Worm (Caenorhabditis elegans) whole organism, midembryonic: ENCODE measurements around the gene nhr-103.

ENCODE experiments used
- T22C8.4 ChIP-seq: fragments of 200-800 bp; sonication (Bioruptor generic); IDR thresholded peaks from 2 replicates; pipeline ENCODE4 v1.3.6; 2022; ENCODE audit warnings: missing genetic modification characterization, missing compliant biosample characterization
- cog-1 ChIP-seq: sonication (generic microtip); optimal IDR thresholded peaks from 2 replicates; lab custom pipeline; 2016; ENCODE audit warnings: missing genetic modification characterization, missing compliant biosample characterization
- flt-1 ChIP-seq: fragments of 200-800 bp; sonication (Bioruptor generic); IDR thresholded peaks from 2 replicates; pipeline ENCODE4 v1.3.6; 2022; ENCODE audit warnings: missing genetic modification characterization, missing compliant biosample characterization
- klf-2 ChIP-seq: fragments of 200-800 bp; sonication (Bioruptor generic); conservative IDR thresholded peaks from 2 replicates; pipeline ENCODE4 v1.3.6; 2022; ENCODE audit warnings: missing genetic modification reagents, missing genetic modification characterization, missing compliant biosample characterization
- med-1 ChIP-seq: sonication (generic microtip); optimal IDR thresholded peaks from 2 replicates; lab custom pipeline; 2017; ENCODE audit warnings: missing genetic modification characterization, mild to moderate bottlenecking, missing compliant biosample characterization, antibody characterized with exemption, missing genetic modification reagents; ENCODE audit not compliant: insufficient read depth
- ref-1 ChIP-seq: fragments of 200-800 bp; sonication (Bioruptor generic); conservative IDR thresholded peaks from 2 replicates; pipeline ENCODE4 v1.3.6; 2022; ENCODE audit warnings: missing genetic modification reagents, missing genetic modification characterization, missing compliant biosample characterization
- tab-1 ChIP-seq: fragments of 200-800 bp; sonication (Bioruptor generic); IDR thresholded peaks from 2 replicates; pipeline ENCODE4 v1.3.6; 2022; ENCODE audit warnings: missing genetic modification characterization, missing compliant biosample characterization
- ztf-23 ChIP-seq: fragments of 200-800 bp; sonication (Bioruptor generic); IDR thresholded peaks from 2 replicates; pipeline ENCODE4 v1.3.6; 2022; ENCODE audit warnings: missing genetic modification reagents, missing genetic modification characterization, missing compliant biosample characterization
- ztf-29 ChIP-seq: fragments of 200-800 bp; sonication (Bioruptor generic); IDR thresholded peaks from 2 replicates; pipeline ENCODE4 v1.3.6; 2022; ENCODE audit warnings: missing genetic modification reagents, missing genetic modification characterization, missing compliant biosample characterization

nhr-103 gene

DNA sequence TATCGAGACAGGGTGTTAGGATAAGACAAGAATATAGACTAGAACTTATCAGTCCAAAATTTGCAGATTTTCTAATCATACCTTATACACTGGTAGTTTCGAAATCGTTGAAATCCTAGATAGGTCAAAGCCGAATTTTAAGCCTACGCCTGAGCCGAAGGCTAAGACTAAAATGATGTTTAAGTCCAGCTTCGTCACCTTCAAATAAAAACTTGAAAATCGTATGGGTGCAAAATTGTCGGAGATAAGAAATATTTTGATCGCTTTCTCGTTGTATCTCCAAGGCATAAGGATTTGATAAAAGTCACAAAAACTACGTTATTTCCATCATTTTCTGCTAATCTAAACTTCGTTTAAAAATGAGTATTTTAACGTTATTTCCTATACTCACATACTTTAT lies 35.4 kb downstream of the nhr-103 start, which contains the start of gene F41B5.12:
Gene F41B5.12, plus strand, starts transcription at position 301 of the 400 bp plus-strand sequence.
- no peak for TF ChIP-seq cog-1 (tag; lab: Kevin White, UChicago)
- TF ChIP-seq ztf-29 (GFP tag; lab: Robert Waterston, UW), result no peak
- no peak for TF ChIP-seq ref-1 (GFP tag; lab: Robert Waterston, UW)
- TF ChIP-seq tab-1, result no peak
- no peak for TF ChIP-seq flt-1 (GFP tag; lab: Robert Waterston, UW)
- no peak for TF ChIP-seq klf-2 (GFP tag; lab: Robert Waterston, UW)
- no peak for TF ChIP-seq ztf-23 (GFP tag; lab: Robert Waterston, UW)
- TF ChIP-seq med-1 (GFP tag; lab: Kevin White, UChicago), result no peak
- TF ChIP-seq T22C8.4 (GFP tag; lab: Robert Waterston, UW), result no peak

DNA sequence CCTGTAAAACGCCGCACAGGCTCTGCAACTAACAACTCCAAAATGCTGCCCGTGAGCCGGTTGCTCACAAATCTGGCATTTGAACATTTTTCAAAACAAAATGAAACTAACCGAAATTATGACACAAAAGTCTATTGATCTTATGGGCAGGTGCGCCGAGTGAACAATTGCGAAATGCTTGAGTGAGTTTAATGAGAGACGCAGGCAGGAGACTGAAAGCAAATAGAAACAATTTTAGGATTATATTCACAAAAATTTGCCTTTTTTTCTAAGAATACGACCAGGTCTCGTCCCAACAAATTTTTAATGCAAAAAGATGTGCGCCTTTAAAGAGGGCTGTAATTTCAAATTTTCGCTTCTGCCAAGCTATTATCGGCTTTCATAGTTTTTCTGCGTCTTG lies 39.2 kb downstream of the nhr-103 start, which contains the start of gene nhr-183:
Gene nhr-183, minus strand, starts transcription at position 180 of the 400 bp plus-strand sequence.
- no peak for TF ChIP-seq flt-1 (GFP tag; lab: Robert Waterston, UW)
- no peak for TF ChIP-seq klf-2 (GFP tag; lab: Robert Waterston, UW)
- TF ChIP-seq tab-1, result no peak
- no peak for TF ChIP-seq ztf-29 (GFP tag; lab: Robert Waterston, UW)
- no peak for TF ChIP-seq T22C8.4 (GFP tag; lab: Robert Waterston, UW)
- no peak for TF ChIP-seq cog-1 (tag; lab: Kevin White, UChicago)
- no peak for TF ChIP-seq med-1 (GFP tag; lab: Kevin White, UChicago)
- no peak for TF ChIP-seq ref-1 (GFP tag; lab: Robert Waterston, UW)
- no peak for TF ChIP-seq ztf-23 (GFP tag; lab: Robert Waterston, UW)

DNA sequence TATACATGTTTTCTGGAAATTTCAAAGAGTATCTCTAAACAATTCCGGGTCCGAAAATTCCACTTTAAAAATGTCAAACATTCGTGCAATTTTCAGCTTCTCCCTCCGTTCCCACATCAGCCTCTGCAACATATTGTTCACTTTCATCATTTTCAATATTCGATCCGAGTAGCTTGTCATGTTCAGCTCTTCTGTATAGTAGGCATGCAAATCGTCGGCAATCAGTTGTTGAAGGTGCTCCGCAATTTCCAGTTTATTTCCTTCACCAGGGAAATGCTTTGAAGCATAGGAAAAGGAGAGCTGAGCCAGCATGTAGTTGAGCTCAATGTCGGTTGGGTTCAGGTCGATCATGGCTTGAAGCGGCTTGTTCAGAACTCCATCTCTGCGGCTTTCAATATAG lies 39.7 kb downstream of the nhr-103 start:
- TF ChIP-seq tab-1 (no peak), ztf-23 (GFP tag; lab: Robert Waterston, UW) (no peak), cog-1 (tag; lab: Kevin White, UChicago) (no peak), ztf-29 (GFP tag; lab: Robert Waterston, UW) (no peak), klf-2 (GFP tag; lab: Robert Waterston, UW) (no peak), med-1 (GFP tag; lab: Kevin White, UChicago) (no peak), T22C8.4 (GFP tag; lab: Robert Waterston, UW) (no peak), ref-1 (GFP tag; lab: Robert Waterston, UW) (no peak), flt-1 (GFP tag; lab: Robert Waterston, UW) (no peak)

DNA sequence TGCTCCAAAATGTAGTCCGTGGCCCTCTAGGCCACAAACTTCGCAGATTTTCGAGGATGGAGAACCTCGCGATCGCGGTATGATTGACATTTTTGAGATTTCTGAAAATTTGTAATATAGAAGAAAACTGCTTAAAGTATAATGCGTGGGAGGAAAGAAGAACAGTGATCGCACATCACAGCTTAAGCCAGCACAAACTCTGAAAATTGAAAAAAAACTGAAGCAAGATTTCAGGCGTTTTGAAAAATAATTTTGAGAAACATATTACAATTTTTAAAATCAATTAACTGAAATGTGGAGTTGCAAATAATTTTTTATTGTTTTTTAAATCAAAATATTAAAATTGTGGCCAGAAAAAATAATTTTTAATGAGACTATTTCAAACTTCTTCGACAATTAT lies 41.7 kb downstream of the nhr-103 start, which contains the start of gene nhr-275:
Gene nhr-275, minus strand, starts transcription at position 101 of the 400 bp plus-strand sequence.
- TF ChIP-seq klf-2 (GFP tag; lab: Robert Waterston, UW), result no peak
- TF ChIP-seq T22C8.4 (GFP tag; lab: Robert Waterston, UW), result no peak
- no peak for TF ChIP-seq ztf-23 (GFP tag; lab: Robert Waterston, UW)
- TF ChIP-seq cog-1 (tag; lab: Kevin White, UChicago), result no peak
- TF ChIP-seq tab-1, result no peak
- no peak for TF ChIP-seq med-1 (GFP tag; lab: Kevin White, UChicago)
- no peak for TF ChIP-seq flt-1 (GFP tag; lab: Robert Waterston, UW)
- TF ChIP-seq ztf-29 (GFP tag; lab: Robert Waterston, UW), result no peak
- no peak for TF ChIP-seq ref-1 (GFP tag; lab: Robert Waterston, UW)

DNA sequence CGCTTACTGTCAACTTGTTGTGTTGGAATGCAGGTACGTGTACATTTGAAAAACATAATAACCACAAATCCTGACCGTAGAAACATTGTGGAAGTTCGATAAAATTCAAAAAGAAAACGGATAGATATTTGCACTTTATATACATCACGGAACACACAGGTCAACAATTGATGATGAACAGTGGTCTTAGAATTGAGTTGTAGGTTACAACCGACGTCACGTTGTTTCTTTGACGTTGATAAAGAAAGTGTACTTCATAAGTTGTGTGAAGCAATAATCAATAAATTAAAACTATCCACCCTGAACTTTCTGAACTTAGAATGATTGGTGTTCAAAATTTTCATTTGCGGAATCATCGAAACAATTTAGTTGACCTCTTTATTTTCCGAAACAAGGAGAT lies 46.5 kb downstream of the nhr-103 start, which contains the start of gene Y5H2A.1:
Gene Y5H2A.1, minus strand, starts transcription at position 101 of the 400 bp plus-strand sequence.
- TF ChIP-seq ztf-29 (GFP tag; lab: Robert Waterston, UW), result no peak
- TF ChIP-seq T22C8.4 (GFP tag; lab: Robert Waterston, UW), result no peak
- TF ChIP-seq ref-1 (GFP tag; lab: Robert Waterston, UW), result no peak
- no peak for TF ChIP-seq flt-1 (GFP tag; lab: Robert Waterston, UW)

DNA sequence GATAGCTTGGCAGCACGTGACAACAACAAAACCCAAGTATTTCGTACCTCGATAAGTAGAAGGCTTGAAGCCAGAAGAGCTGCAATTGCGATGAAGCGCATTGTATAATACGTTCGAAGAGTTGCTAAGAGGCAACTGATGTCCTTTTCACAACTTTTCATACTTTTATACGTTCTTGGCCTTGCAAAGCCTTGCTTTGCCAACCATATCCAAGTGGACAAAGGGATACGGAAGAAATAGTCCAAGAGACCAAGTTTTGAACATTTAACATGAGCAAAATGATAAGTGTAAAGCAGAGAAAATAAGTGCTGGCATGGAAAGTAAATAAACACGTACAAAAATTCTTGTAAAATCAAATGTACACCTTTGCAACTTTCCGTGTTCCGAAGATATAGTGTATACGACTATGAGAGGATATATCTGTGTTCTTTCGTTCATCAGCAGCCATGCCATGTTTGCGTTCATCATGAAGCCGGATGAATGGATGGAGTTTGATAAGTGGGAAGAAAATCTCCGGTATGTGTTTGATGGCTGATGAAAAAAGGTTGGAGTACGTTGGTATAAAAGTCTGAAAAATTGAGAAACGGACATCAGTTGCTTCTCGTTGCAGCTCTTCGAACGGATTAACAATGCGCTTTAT lies 49.1 kb downstream of the nhr-103 start, which contains the start of the genes Y5H2A.4 and abu-4:
Gene Y5H2A.4, minus strand, starts transcription at position 101 of the 640 bp plus-strand sequence.
Gene abu-4, plus strand, starts transcription at position 590 of the 640 bp plus-strand sequence.
- TF ChIP-seq T22C8.4 (GFP tag; lab: Robert Waterston, UW) (no peak), ztf-29 (GFP tag; lab: Robert Waterston, UW) (no peak), ref-1 (GFP tag; lab: Robert Waterston, UW) (no peak), flt-1 (GFP tag; lab: Robert Waterston, UW) (no peak), tab-1 (no peak), klf-2 (GFP tag; lab: Robert Waterston, UW) (no peak), cog-1 (tag; lab: Kevin White, UChicago) (no peak), med-1 (GFP tag; lab: Kevin White, UChicago) (no peak), ztf-23 (GFP tag; lab: Robert Waterston, UW) (no peak)
